Worm (Caenorhabditis elegans) whole organism, L4/young adult: Measurements from ENCODE around the gene pqn-18.

ENCODE experiments used
- W03F9.2 ChIP-seq: fragments of 150-350 bp; optimal IDR thresholded peaks from 2 replicates; lab custom pipeline; 2014; ENCODE audit warnings: missing biosample characterization, missing genetic modification characterization
- dao-5 ChIP-seq: sonication (generic microtip); optimal IDR thresholded peaks from 2 replicates; lab custom pipeline; 2016; ENCODE audit warnings: missing genotype, missing genetic modification characterization, moderate library complexity, missing compliant biosample characterization
- him-1 ChIP-seq: sonication (generic microtip); optimal IDR thresholded peaks from 2 replicates; lab custom pipeline; 2016; ENCODE audit warnings: missing genotype, missing genetic modification reagents, missing genetic modification characterization, missing compliant biosample characterization

DNA sequence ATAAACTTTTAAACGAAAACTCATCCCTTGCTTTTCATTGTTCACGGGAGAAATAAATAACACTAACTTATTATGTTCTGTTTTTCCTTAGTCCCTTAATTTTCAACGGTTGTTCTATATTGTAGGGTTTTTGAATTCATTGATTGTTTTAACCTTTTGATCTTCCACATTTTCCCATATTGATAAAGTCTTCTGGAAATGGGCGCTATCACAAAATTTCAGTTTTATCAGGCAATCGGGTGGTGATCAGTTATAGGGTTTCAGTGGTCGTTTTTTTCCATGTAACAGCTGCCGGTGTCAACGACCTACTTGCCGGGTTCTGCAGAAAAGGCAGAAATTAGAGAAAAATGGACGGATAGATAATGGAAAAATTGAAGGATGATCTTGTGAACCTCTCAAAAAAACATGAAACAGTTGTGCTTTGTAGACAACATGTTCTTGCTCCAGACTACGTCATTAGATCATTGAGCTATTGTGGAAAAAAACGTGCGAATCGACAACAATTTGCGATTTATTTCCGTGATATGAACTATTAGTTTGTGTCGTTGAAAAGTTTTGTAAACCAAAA is 37.7 kb upstream of the pqn-18 start:
- TF ChIP-seq W03F9.2 (tag; lab: Kevin White, UChicago) (no peak), dao-5 (tag; lab: Kevin White, UChicago) (no peak), him-1 (no peak)
